Fruit fly (Drosophila melanogaster) whole organism, embryonic: ENCODE results near the gene CycE.

Source experiments
- Aef1 ChIP-seq: fragments of 200-800 bp; sonication (Bioruptor generic); IDR thresholded peaks from 3 replicates; pipeline ENCODE4 v1.3.6; 2022; ENCODE audit warnings: missing biosample characterization, missing genetic modification characterization
- Blimp-1 ChIP-seq: fragments of 200-800 bp; sonication (Bioruptor generic); optimal IDR thresholded peaks from 3 replicates; lab custom pipeline; 2018; ENCODE audit warnings: missing biosample characterization, missing genetic modification characterization, mild to moderate bottlenecking, moderate library complexity, missing genetic modification reagents
- CG10431 ChIP-seq: fragments of 200-800 bp; sonication (Bioruptor generic); optimal IDR thresholded peaks from 3 replicates; lab custom pipeline; 2018; ENCODE audit warnings: missing biosample characterization, mild to moderate bottlenecking, missing genetic modification characterization
- CG10543 ChIP-seq: fragments of 200-800 bp; sonication (Bioruptor generic); optimal IDR thresholded peaks from 3 replicates; lab custom pipeline; 2017; ENCODE audit warnings: missing biosample characterization, mild to moderate bottlenecking, missing genetic modification characterization, moderate library complexity
- CG15011 ChIP-seq: fragments of 200-800 bp; sonication (Bioruptor generic); optimal IDR thresholded peaks from 3 replicates; lab custom pipeline; 2018; ENCODE audit warnings: missing biosample characterization, mild to moderate bottlenecking, missing genetic modification characterization
- CG16863 ChIP-seq: fragments of 200-800 bp; sonication (Bioruptor generic); optimal IDR thresholded peaks from 3 replicates; lab custom pipeline; 2016; ENCODE audit warnings: missing biosample characterization, missing genetic modification characterization
- CG18599 ChIP-seq: fragments of 200-800 bp; sonication (Bioruptor generic); optimal IDR thresholded peaks from 3 replicates; lab custom pipeline; 2017; ENCODE audit warnings: missing biosample characterization, missing genetic modification characterization, mild to moderate bottlenecking, moderate library complexity, missing genetic modification reagents
- CG31365 ChIP-seq: fragments of 200-800 bp; sonication (Bioruptor generic); optimal IDR thresholded peaks from 2 replicates; lab custom pipeline; 2018; ENCODE audit warnings: missing biosample characterization, mild to moderate bottlenecking, missing genetic modification characterization
- CG33557 ChIP-seq: fragments of 200-800 bp; sonication (Bioruptor generic); optimal IDR thresholded peaks from 2 replicates; lab custom pipeline; 2019; ENCODE audit warnings: missing biosample characterization, mild to moderate bottlenecking, missing genetic modification characterization, moderate library complexity
- CG4360 ChIP-seq: fragments of 200-800 bp; sonication (Bioruptor generic); IDR thresholded peaks from 2 replicates; pipeline ENCODE4 v1.3.6; 2022; ENCODE audit warnings: missing biosample characterization, missing genetic modification characterization
- CG4854 ChIP-seq: fragments of 200-800 bp; sonication (Bioruptor generic); optimal IDR thresholded peaks from 2 replicates; lab custom pipeline; 2016; ENCODE audit warnings: missing biosample characterization, missing genetic modification characterization, inconsistent platforms
- CG6765 ChIP-seq: fragments of 200-800 bp; sonication (Bioruptor generic); optimal IDR thresholded peaks from 3 replicates; lab custom pipeline; 2017; ENCODE audit warnings: missing biosample characterization, mild to moderate bottlenecking, missing genetic modification characterization
- CG9727 ChIP-seq: fragments of 200-800 bp; sonication (Bioruptor generic); optimal IDR thresholded peaks from 3 replicates; lab custom pipeline; 2017; ENCODE audit warnings: missing biosample characterization, mild to moderate bottlenecking, missing genetic modification characterization
- CHES-1-like ChIP-seq: fragments of 200-800 bp; sonication (Bioruptor generic); optimal IDR thresholded peaks from 2 replicates; lab custom pipeline; 2016; ENCODE audit warnings: missing biosample characterization, missing genetic modification characterization
- D19B ChIP-seq: fragments of 200-800 bp; sonication (Bioruptor generic); optimal IDR thresholded peaks from 2 replicates; lab custom pipeline; 2017; ENCODE audit warnings: missing biosample characterization, mild to moderate bottlenecking, missing genetic modification characterization
- Eip74EF ChIP-seq, 2 experiments: fragments of 200-800 bp in 1 of 2; fragments of >200 bp in 1 of 2; sonication (Bioruptor generic) in 1 of 2; optimal IDR thresholded peaks; 2 replicates each; lab custom pipeline; 2017 to 2019; ENCODE audit warnings: missing biosample characterization in 2 of 2, missing genetic modification characterization in 2 of 2, mild to moderate bottlenecking in 1 of 2, moderate library complexity in 1 of 2
- Lpt ChIP-seq: fragments of >200 bp; optimal IDR thresholded peaks from 2 replicates; lab custom pipeline; 2018; ENCODE audit warnings: missing biosample characterization, missing genetic modification characterization
- MTF-1 ChIP-seq: fragments of 200-800 bp; sonication (Bioruptor generic); optimal IDR thresholded peaks from 2 replicates; lab custom pipeline; 2018; ENCODE audit warnings: missing biosample characterization, mild to moderate bottlenecking, missing genetic modification characterization, borderline replicate concordance
- Sin3A ChIP-seq: fragments of >200 bp; optimal IDR thresholded peaks from 2 replicates; lab custom pipeline; 2018
- Sox100B ChIP-seq: fragments of 200-800 bp; sonication (Bioruptor generic); optimal IDR thresholded peaks from 3 replicates; lab custom pipeline; 2018; ENCODE audit warnings: missing biosample characterization, mild to moderate bottlenecking, missing genetic modification characterization
- Ssrp ChIP-seq: fragments of 200-800 bp; sonication (Bioruptor generic); optimal IDR thresholded peaks from 2 replicates; lab custom pipeline; 2018; ENCODE audit warnings: missing biosample characterization, mild to moderate bottlenecking, missing genetic modification characterization, moderate library complexity
- cad ChIP-seq: fragments of >200 bp; optimal IDR thresholded peaks from 2 replicates; lab custom pipeline; 2017; ENCODE audit warnings: missing biosample characterization, missing genetic modification characterization
- chn ChIP-seq: fragments of 200-800 bp; sonication (Bioruptor generic); optimal IDR thresholded peaks from 2 replicates; lab custom pipeline; 2016; ENCODE audit warnings: missing biosample characterization, missing genetic modification characterization
- dan ChIP-seq: fragments of 200-800 bp; sonication (Bioruptor generic); IDR thresholded peaks from 2 replicates; pipeline ENCODE4 v1.3.6; 2022; ENCODE audit warnings: missing biosample characterization, missing genetic modification characterization
- dimm ChIP-seq: fragments of 200-800 bp; sonication (Bioruptor generic); IDR thresholded peaks from 2 replicates; pipeline ENCODE4 v1.3.6; 2022; ENCODE audit warnings: missing biosample characterization, missing genetic modification characterization
- fd3F ChIP-seq: fragments of 200-800 bp; sonication (Bioruptor generic); optimal IDR thresholded peaks from 2 replicates; lab custom pipeline; 2018; ENCODE audit warnings: missing biosample characterization, mild to moderate bottlenecking, missing genetic modification characterization, moderate library complexity
- grau ChIP-seq: fragments of 200-800 bp; optimal IDR thresholded peaks from 3 replicates; lab custom pipeline; 2019; ENCODE audit warnings: missing biosample characterization, mild to moderate bottlenecking, missing genetic modification characterization, moderate library complexity
- gro ChIP-seq: fragments of 200-800 bp; sonication (Bioruptor generic); optimal IDR thresholded peaks from 2 replicates; lab custom pipeline; 2016; ENCODE audit warnings: missing biosample characterization, missing genetic modification characterization
- inv ChIP-seq: fragments of 200-800 bp; sonication (Bioruptor generic); IDR thresholded peaks from 2 replicates; pipeline ENCODE4 v1.3.6; 2022; ENCODE audit warnings: missing biosample characterization, missing genetic modification characterization; ENCODE audit not compliant: partially characterized antibody
- jumu ChIP-seq: fragments of 200-800 bp; sonication (Bioruptor generic); optimal IDR thresholded peaks from 3 replicates; lab custom pipeline; 2016; ENCODE audit warnings: missing biosample characterization, missing genetic modification characterization
- kay ChIP-seq: fragments of 200-800 bp; sonication (Bioruptor generic); optimal IDR thresholded peaks from 2 replicates; lab custom pipeline; 2016; ENCODE audit warnings: missing biosample characterization, missing genetic modification characterization
- kni ChIP-seq: fragments of 200-800 bp; sonication (Bioruptor generic); optimal IDR thresholded peaks from 3 replicates; lab custom pipeline; 2017; ENCODE audit warnings: mild to moderate bottlenecking, missing biosample characterization, missing genetic modification reagents, missing genetic modification characterization
- lilli ChIP-seq: fragments of 200-800 bp; sonication (Bioruptor generic); optimal IDR thresholded peaks from 3 replicates; lab custom pipeline; 2016; ENCODE audit warnings: missing biosample characterization, missing genetic modification characterization
- lov ChIP-seq, 2 experiments: fragments of 200-800 bp in 1 of 2; fragments of >200 bp in 1 of 2; sonication (Bioruptor generic) in 1 of 2; IDR thresholded peaks in 1 of 2; optimal IDR thresholded peaks in 1 of 2; 2 replicates in 1 of 2; 3 replicates in 1 of 2; pipeline versions ENCODE4 v1.3.6 to Lab custom; 2017 to 2022; ENCODE audit warnings: missing biosample characterization in 1 of 2, missing genetic modification characterization in 1 of 2
- luna ChIP-seq: fragments of 200-800 bp; sonication (Bioruptor generic); optimal IDR thresholded peaks from 2 replicates; lab custom pipeline; 2016; ENCODE audit warnings: missing biosample characterization, missing genetic modification characterization
- nerfin-2 ChIP-seq: fragments of 200-800 bp; sonication (Bioruptor generic); IDR thresholded peaks from 2 replicates; pipeline ENCODE4 v1.3.6; 2022; ENCODE audit warnings: missing biosample characterization, missing genetic modification characterization; ENCODE audit not compliant: partially characterized antibody
- nom ChIP-seq: fragments of 200-800 bp; sonication (Bioruptor generic); optimal IDR thresholded peaks from 2 replicates; lab custom pipeline; 2017; ENCODE audit warnings: missing biosample characterization, missing genetic modification characterization, mild to moderate bottlenecking, moderate library complexity, missing genetic modification reagents
- otp ChIP-seq: fragments of 200-800 bp; sonication (Bioruptor generic); IDR thresholded peaks from 3 replicates; pipeline ENCODE4, ENCODE4 v1.3.6; 2022; ENCODE audit warnings: missing biosample characterization, missing genetic modification characterization
- p53 ChIP-seq: fragments of 200-800 bp; sonication (Bioruptor generic); optimal IDR thresholded peaks from 2 replicates; lab custom pipeline; 2016; ENCODE audit warnings: missing biosample characterization, missing genetic modification characterization
- peb ChIP-seq: fragments of 200-800 bp; sonication (Bioruptor generic); IDR thresholded peaks from 2 replicates; pipeline ENCODE4 v1.3.6; 2022; ENCODE audit warnings: missing biosample characterization, missing genetic modification characterization
- prd ChIP-seq, 3 experiments: fragments of >200 bp in 2 of 3; fragments of 200-800 bp in 1 of 3; sonication (Bioruptor generic) in 1 of 3; optimal IDR thresholded peaks in 2 of 3; IDR thresholded peaks in 1 of 3; 2 replicates in 2 of 3; 3 replicates in 1 of 3; pipeline versions ENCODE4 v1.3.6 to Lab custom; 2017 to 2022; ENCODE audit warnings: missing biosample characterization in 1 of 3, missing genetic modification characterization in 1 of 3
- sens-2 ChIP-seq: fragments of 200-800 bp; sonication (Bioruptor generic); IDR thresholded peaks from 2 replicates; pipeline ENCODE4 v1.3.6; 2022; ENCODE audit warnings: missing biosample characterization, missing genetic modification characterization
- sima ChIP-seq: fragments of 200-800 bp; sonication (Bioruptor generic); optimal IDR thresholded peaks from 2 replicates; lab custom pipeline; 2016; ENCODE audit warnings: missing biosample characterization, missing genetic modification characterization
- so ChIP-seq: fragments of 200-800 bp; sonication (Bioruptor generic); IDR thresholded peaks from 3 replicates; pipeline ENCODE4 v1.3.6; 2022; ENCODE audit warnings: missing biosample characterization, missing genetic modification characterization
- sr ChIP-seq: fragments of 200-800 bp; sonication (Bioruptor generic); IDR thresholded peaks from 3 replicates; pipeline ENCODE4 v1.3.6; 2022; ENCODE audit warnings: missing biosample characterization, missing genetic modification characterization
- ssp ChIP-seq: fragments of 200-800 bp; sonication (Bioruptor generic); IDR thresholded peaks from 2 replicates; pipeline ENCODE4 v1.3.6; 2022; ENCODE audit warnings: missing biosample characterization, missing genetic modification characterization
- vvl ChIP-seq: fragments of 200-800 bp; sonication (Bioruptor generic); IDR thresholded peaks from 2 replicates; pipeline ENCODE4 v1.3.6; 2022; ENCODE audit warnings: missing biosample characterization, missing genetic modification characterization
- zfh1 ChIP-seq: fragments of 200-800 bp; sonication (Bioruptor generic); IDR thresholded peaks from 3 replicates; pipeline ENCODE4 v1.3.6; 2022; ENCODE audit warnings: missing biosample characterization, missing genetic modification characterization

The CycE gene

DNA sequence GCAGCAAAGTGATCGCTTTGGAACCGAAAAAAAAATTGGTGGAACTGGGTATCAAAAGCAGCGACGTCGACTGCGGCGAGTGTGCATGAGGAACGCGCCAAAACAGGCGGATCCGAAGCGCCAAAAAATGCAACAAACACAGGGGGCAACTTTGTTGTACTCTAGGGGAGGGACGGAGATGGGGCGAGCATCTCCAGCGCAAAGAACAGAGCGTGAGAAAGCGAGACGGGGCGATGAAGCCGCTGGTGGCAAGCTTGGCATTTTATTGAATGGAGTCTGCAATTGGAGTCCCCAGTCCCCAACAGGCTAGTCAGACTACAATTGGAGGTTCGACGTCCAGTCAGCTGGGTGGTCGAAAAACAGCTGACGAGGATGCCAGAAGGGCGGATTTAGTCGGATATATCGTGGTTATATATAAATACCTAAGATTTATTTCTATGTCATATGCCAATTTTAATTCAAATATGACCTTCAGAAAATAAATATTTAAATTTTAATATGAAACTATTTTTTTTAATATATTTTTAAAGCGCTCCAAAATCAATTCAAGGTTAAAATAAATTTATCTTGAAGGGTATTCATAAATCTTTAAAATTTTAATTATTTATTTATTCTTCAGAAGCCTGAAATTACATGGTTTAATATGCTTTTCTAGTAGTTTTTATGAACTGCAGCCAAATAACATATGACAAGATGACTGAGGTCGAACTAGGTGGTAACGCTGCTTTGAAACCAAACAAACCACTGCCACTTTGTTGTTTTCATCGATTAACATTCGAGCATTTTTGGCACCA lies 1.2 kb downstream of the CycE start (continued):
- TF ChIP-seq CG9727 (GFP tag; lab: Kevin White, UChicago) (peak; percentile 97), D19B (GFP tag; lab: Kevin White, UChicago) (peak; percentile 84), lov (optimal IDR thresholded peaks at IDR 0.05; lab: Kevin White, UChicago) (no peak), lov (GFP tag; IDR thresholded peaks at IDR 0.05; lab: Robert Waterston, UW) (0 out of 3 replicates have a peak, but pooled peaks have one; percentile 41), jumu (GFP tag; lab: Kevin White, UChicago) (no peak), kay (GFP tag; lab: Kevin White, UChicago) (peak; percentile 64), MTF-1 (GFP tag; lab: Kevin White, UChicago) (peak; percentile 29), CG31365 (tag; lab: Kevin White, UChicago) (no peak), lilli (GFP tag; lab: Kevin White, UChicago) (peak; percentile 58), chn (peak; percentile 17), CG16863 (GFP tag; lab: Kevin White, UChicago) (peak; percentile 43), p53 (no peak), luna (GFP tag; lab: Kevin White, UChicago) (no peak), Lpt (GFP tag; lab: Kevin White, UChicago) (no peak), dimm (GFP tag; lab: Robert Waterston, UW) (no peak), CG15011 (GFP tag; lab: Kevin White, UChicago) (peak; percentile 50), CG4360 (GFP tag; lab: Robert Waterston, UW) (peak; percentile 45), sima (GFP tag; lab: Kevin White, UChicago) (no peak), CG18599 (GFP tag; lab: Kevin White, UChicago) (no peak), CG6765 (GFP tag; lab: Kevin White, UChicago) (peak; percentile 82), sens-2 (GFP tag; lab: Robert Waterston, UW) (no peak), sr (GFP tag; lab: Robert Waterston, UW) (no peak), gro (GFP tag; lab: Kevin White, UChicago) (no peak), kni (GFP tag; lab: Kevin White, UChicago) (no peak), nom (GFP tag; lab: Kevin White, UChicago) (peak; percentile 42), otp (GFP tag; lab: Robert Waterston, UW) (0 out of 3 replicates have a peak, but pooled peaks have one; percentile 32), nerfin-2 (no peak), vvl (GFP tag; lab: Robert Waterston, UW) (peak; percentile 83), Blimp-1 (GFP tag; lab: Kevin White, UChicago) (peak; percentile 89), ssp (GFP tag; lab: Robert Waterston, UW) (peak; percentile 71), CG10543 (peak; percentile 94), CG10431 (GFP tag; lab: Kevin White, UChicago) (peak; percentile 83), grau (tag; lab: Kevin White, UChicago) (peak; percentile 95), Sox100B (GFP tag; lab: Kevin White, UChicago) (peak; percentile 97), dan (no peak), inv (GFP tag; lab: Robert Waterston, UW) (no peak), peb (GFP tag; lab: Robert Waterston, UW) (peak; percentile 21; the same call in 1 of the 2 replicates), CG33557 (GFP tag; lab: Kevin White, UChicago) (peak; percentile 98), cad (GFP tag; lab: Kevin White, UChicago) (no peak), so (peak; percentile 32; the same call in 1 of the 3 replicates), prd (optimal IDR thresholded peaks at IDR 0.05; lab: Kevin White, UChicago) (no peak), prd (GFP tag; IDR thresholded peaks at IDR 0.05; lab: Robert Waterston, UW) (peak; percentile 80), Eip74EF (GFP tag; optimal IDR thresholded peaks at IDR 0.05; lab: Kevin White, UChicago) (peak in 1 of 2 experiments; percentile 90), zfh1 (GFP tag; lab: Robert Waterston, UW) (peak; percentile 82), Aef1 (peak; percentile 65; the same call in 2 of the 3 replicates), Sin3A (lab: Kevin White, UChicago) (no peak), CG4854 (no peak), CHES-1-like (GFP tag; lab: Kevin White, UChicago) (peak; percentile 7), Ssrp (tag; lab: Kevin White, UChicago) (peak; percentile 95), fd3F (peak; percentile 86)
